Fruit fly (Drosophila melanogaster) whole organism: ENCODE results near the gene CG18231.

Experiments
- CG8478 ChIP-seq: fragments of >200 bp; optimal IDR thresholded peaks from 2 replicates; lab custom pipeline; 2018; ENCODE audit warnings: inconsistent platforms
- Dll ChIP-seq: fragments of >200 bp; optimal IDR thresholded peaks from 2 replicates; lab custom pipeline; 2017
- EcR ChIP-seq, 2 experiments: fragments of >200 bp; optimal IDR thresholded peaks; 2 replicates each; lab custom pipeline; 2017; ENCODE audit warnings: missing biosample characterization in 2 of 2, missing genetic modification characterization in 2 of 2, missing genetic modification reagents in 2 of 2
- pan ChIP-seq: fragments of >200 bp; optimal IDR thresholded peaks from 2 replicates; lab custom pipeline; 2017
- usp ChIP-seq: fragments of >200 bp; optimal IDR thresholded peaks from 2 replicates; lab custom pipeline; 2017; ENCODE audit warnings: missing biosample characterization, missing genetic modification characterization, mixed read lengths

dm6 chr3L:18627657-18628455, 20.6 kb downstream of the CG18231 start:
- TF ChIP-seq Dll (lab: Kevin White, UChicago) (no peak), CG8478 (lab: Kevin White, UChicago) (no peak), pan (lab: Kevin White, UChicago) (no peak), usp (GFP tag; lab: Kevin White, UChicago) (no peak), EcR (GFP tag; optimal IDR thresholded peaks at IDR 0.05; lab: Kevin White, UChicago) (no peak)
